Worm (Caenorhabditis elegans): ENCODE results near the gene glt-3.

glt-3 gene

DNA sequence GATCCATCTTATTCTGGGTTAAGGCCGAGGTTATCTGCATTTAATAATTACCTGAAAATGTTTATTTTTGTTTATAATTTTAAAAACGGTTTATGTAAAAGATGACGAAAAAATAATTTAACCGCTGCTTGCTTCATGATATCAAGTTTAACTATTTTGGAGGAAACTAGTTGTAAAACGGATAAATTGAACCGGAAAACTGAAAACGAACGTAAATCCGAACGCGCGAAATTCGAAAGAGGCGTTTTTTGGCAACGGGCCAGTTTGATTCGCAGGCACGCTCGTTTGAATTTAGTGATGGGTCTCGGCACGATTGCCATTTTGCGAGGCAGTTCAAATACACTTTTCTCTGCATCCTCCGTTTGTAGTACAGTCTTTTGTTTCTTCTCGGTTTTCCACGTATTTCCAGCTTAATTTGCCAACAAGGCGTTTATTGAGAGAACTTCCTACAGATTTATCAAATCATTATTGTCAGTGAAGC lies 1.1 kb upstream of the glt-3 start, which contains the start of the genes gtbp-1 and K08F4.3 (continued):
- no peak for TF ChIP-seq zag-1 (tag; optimal IDR thresholded peaks at IDR 0.05)
- peak; percentile 83 for TF ChIP-seq snu-23 (GFP tag; optimal IDR thresholded peaks at IDR 0.05)
- TF ChIP-seq C04F5.9 (tag; optimal IDR thresholded peaks at IDR 0.05): no peak
- peak; percentile 78 for TF ChIP-seq nhr-71 (tag; optimal IDR thresholded peaks at IDR 0.05)
- TF ChIP-seq nhr-47 (tag; optimal IDR thresholded peaks at IDR 0.05): peak; percentile 74
- no peak; the same call in 1 of the 2 replicates for TF ChIP-seq ceh-88 (GFP tag; IDR thresholded peaks at IDR 0.05)
- TF ChIP-seq C34B4.2 (tag; optimal IDR thresholded peaks at IDR 0.05): no peak
- TF ChIP-seq pax-3 (tag; optimal IDR thresholded peaks at IDR 0.05): peak; percentile 23
- TF ChIP-seq hlh-17 (GFP tag; optimal IDR thresholded peaks at IDR 0.05; ENCODE audit: borderline replicate concordance): no peak
- TF ChIP-seq nhr-12 (tag; optimal IDR thresholded peaks at IDR 0.05): no peak
- TF ChIP-seq elt-3 (tag; optimal IDR thresholded peaks at IDR 0.05): peak in 2 of 6 experiments; percentile 3 to 47
- TF ChIP-seq ceh-90 (tag; optimal IDR thresholded peaks at IDR 0.05): no peak
- peak; percentile 75 for TF ChIP-seq C16A3.4 (tag; optimal IDR thresholded peaks at IDR 0.05)
- TF ChIP-seq nhr-84 (tag; optimal IDR thresholded peaks at IDR 0.05): no peak
- TF ChIP-seq nhr-90 (tag; optimal IDR thresholded peaks at IDR 0.05; ENCODE audit: poor library complexity): peak; percentile 45
- no peak for TF ChIP-seq unc-30 (tag; optimal IDR thresholded peaks at IDR 0.05)
- TF ChIP-seq lin-14 (GFP tag; optimal IDR thresholded peaks at IDR 0.05): no peak
- TF ChIP-seq nhr-237 (tag; optimal IDR thresholded peaks at IDR 0.05): no peak
- TF ChIP-seq egl-27 (tag; optimal IDR thresholded peaks at IDR 0.05): no peak
- TF ChIP-seq ztf-11 (tag; optimal IDR thresholded peaks at IDR 0.05): no peak
- TF ChIP-seq pag-3 (tag; optimal IDR thresholded peaks at IDR 0.05; ENCODE audit: borderline replicate concordance, insufficient read depth): no peak
- TF ChIP-seq xbp-1 (tag; optimal IDR thresholded peaks at IDR 0.05): peak; percentile 67
- peak; percentile 92 to 97 for TF ChIP-seq lin-35 (GFP tag; optimal IDR thresholded peaks at IDR 0.05)
- TF ChIP-seq ztf-4 (tag; optimal IDR thresholded peaks at IDR 0.05): no peak
- TF ChIP-seq unc-130 (tag; optimal IDR thresholded peaks at IDR 0.05): peak; percentile 49
- peak; percentile 76 for TF ChIP-seq rnt-1 (tag; optimal IDR thresholded peaks at IDR 0.05)
- TF ChIP-seq alr-1 (tag; optimal IDR thresholded peaks at IDR 0.05; ENCODE audit: borderline replicate concordance): no peak
- TF ChIP-seq irx-1 (tag; optimal IDR thresholded peaks at IDR 0.05): peak; percentile 10
- TF ChIP-seq efl-1 (optimal IDR thresholded peaks at IDR 0.05): peak; percentile 83 to 95
- TF ChIP-seq efl-1 (GFP tag; optimal IDR thresholded peaks at IDR 0.05 in 1 of 2): peak; percentile 94 to 99
- TF ChIP-seq sup-37 (GFP tag; optimal IDR thresholded peaks at IDR 0.05): no peak
- TF ChIP-seq dsc-1 (tag; optimal IDR thresholded peaks at IDR 0.05): peak; percentile 37
- no peak for TF ChIP-seq ceh-63 (GFP tag; optimal IDR thresholded peaks at IDR 0.05)
- TF ChIP-seq nhr-19 (GFP tag; conservative IDR thresholded peaks at IDR 0.05): peak; percentile 61
- TF ChIP-seq sptf-1 (tag; optimal IDR thresholded peaks at IDR 0.05): no peak
- no peak for TF ChIP-seq lin-39 (tag; optimal IDR thresholded peaks at IDR 0.05)
- TF ChIP-seq jun-1 (tag; optimal IDR thresholded peaks at IDR 0.05): peak; percentile 53
- TF ChIP-seq ces-1 (GFP tag; optimal IDR thresholded peaks at IDR 0.05): no peak
- TF ChIP-seq fos-1 (tag; optimal IDR thresholded peaks at IDR 0.05): peak; percentile 47
- TF ChIP-seq blmp-1 (tag; optimal IDR thresholded peaks at IDR 0.05): peak; percentile 53
- TF ChIP-seq lin-15B (tag; optimal IDR thresholded peaks at IDR 0.05): peak; percentile 85
- TF ChIP-seq aly-2 (tag; optimal IDR thresholded peaks at IDR 0.05): no peak
- TF ChIP-seq mep-1 (tag; optimal IDR thresholded peaks at IDR 0.05): peak; percentile 85
- TF ChIP-seq nhr-20 (tag; optimal IDR thresholded peaks at IDR 0.05): peak; percentile 68

DNA sequence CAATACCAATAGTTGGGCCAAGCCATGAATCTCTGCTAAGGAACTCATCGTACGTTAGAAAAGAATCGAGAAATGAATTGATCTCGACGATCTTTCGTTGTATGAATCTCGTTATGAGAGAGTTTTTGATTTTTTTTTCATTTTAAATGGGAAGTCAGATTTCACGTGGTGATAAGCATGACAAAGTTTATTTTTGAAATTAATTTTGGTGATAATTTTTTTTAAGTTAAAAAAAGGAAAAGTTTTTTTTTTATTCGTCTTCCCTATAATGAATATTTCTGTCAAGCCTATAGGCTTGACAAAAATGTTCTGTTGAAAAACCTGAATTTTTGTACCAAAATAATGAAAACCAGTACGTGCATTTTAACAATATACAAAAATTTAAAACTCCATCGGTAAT lies 5.8 kb downstream of the glt-3 start, which contains the start of gene K08F4.5:
Gene K08F4.5, minus strand, starts transcription at position 101 of the 400 bp plus-strand sequence.
- no peak for TF ChIP-seq Y116A8C.19 (tag; optimal IDR thresholded peaks at IDR 0.05; ENCODE audit: borderline replicate concordance)
- TF ChIP-seq hlh-17 (GFP tag; optimal IDR thresholded peaks at IDR 0.05; ENCODE audit: borderline replicate concordance): no peak
- TF ChIP-seq elt-2 (tag; optimal IDR thresholded peaks at IDR 0.05): no peak
- TF ChIP-seq pag-3 (tag; optimal IDR thresholded peaks at IDR 0.05; ENCODE audit: borderline replicate concordance, insufficient read depth): no peak
- TF ChIP-seq unc-62 (GFP tag; optimal IDR thresholded peaks at IDR 0.05): no peak
- TF ChIP-seq ama-1 (optimal IDR thresholded peaks at IDR 0.05): no peak
- TF ChIP-seq swsn-7 (tag; optimal IDR thresholded peaks at IDR 0.05): no peak
- no peak for TF ChIP-seq blmp-1 (tag; optimal IDR thresholded peaks at IDR 0.05)
- no peak for TF ChIP-seq F16B12.6 (tag; optimal IDR thresholded peaks at IDR 0.05)
- TF ChIP-seq ceh-88 (GFP tag; IDR thresholded peaks at IDR 0.05): no peak
- no peak for TF ChIP-seq nhr-76 (tag; optimal IDR thresholded peaks at IDR 0.05)
